Worm (Caenorhabditis elegans) whole organism, L1 larva: ENCODE results near the gene rec-8.

Experiments
- ceh-63 ChIP-seq: fragments of 200-800 bp; sonication (Bioruptor generic); optimal IDR thresholded peaks from 2 replicates; lab custom pipeline; 2018; ENCODE audit warnings: mild to moderate bottlenecking, missing genetic modification characterization, missing compliant biosample characterization
- fos-1 ChIP-seq: fragments of 150-350 bp; optimal IDR thresholded peaks from 2 replicates; lab custom pipeline; 2014; ENCODE audit warnings: missing biosample characterization, missing genetic modification characterization
- grh-1 ChIP-seq: fragments of 200-800 bp; sonication (Bioruptor generic); IDR thresholded peaks from 2 replicates; pipeline ENCODE4 v1.3.6; 2022; ENCODE audit warnings: missing genetic modification reagents, missing genetic modification characterization, missing compliant biosample characterization
- hlh-4 ChIP-seq: sonication (generic microtip); optimal IDR thresholded peaks from 2 replicates; lab custom pipeline; 2016; ENCODE audit warnings: mild to moderate bottlenecking, missing genetic modification characterization, missing compliant biosample characterization
- lin-39 ChIP-seq: fragments of 150-350 bp; optimal IDR thresholded peaks from 2 replicates; lab custom pipeline; 2014; ENCODE audit warnings: missing biosample characterization, missing genetic modification reagents, missing genetic modification characterization
- lsy-2 ChIP-seq, 2 experiments: fragments of 150-350 bp; optimal IDR thresholded peaks; 2 replicates each; lab custom pipeline; 2014; ENCODE audit warnings: missing biosample characterization in 2 of 2, missing genetic modification characterization in 2 of 2
- mdl-1 ChIP-seq, 2 experiments: fragments of 150-350 bp; optimal IDR thresholded peaks; 2 replicates each; lab custom pipeline; 2014 to 2017; ENCODE audit warnings: missing biosample characterization in 2 of 2, missing genetic modification characterization in 2 of 2, inconsistent platforms in 1 of 2
- mep-1 ChIP-seq: fragments of 150-350 bp; optimal IDR thresholded peaks from 2 replicates; lab custom pipeline; 2014; ENCODE audit warnings: missing biosample characterization, missing genetic modification characterization
- nhr-11 ChIP-seq: fragments of 150-350 bp; optimal IDR thresholded peaks from 2 replicates; lab custom pipeline; 2014; ENCODE audit warnings: missing biosample characterization, missing genetic modification characterization
- nhr-76 ChIP-seq: sonication (generic microtip); optimal IDR thresholded peaks from 2 replicates; lab custom pipeline; 2017; ENCODE audit warnings: missing biosample characterization, missing genetic modification characterization
- snpc-4 ChIP-seq: fragments of 150-350 bp; optimal IDR thresholded peaks from 2 replicates; lab custom pipeline; 2014; ENCODE audit warnings: missing biosample characterization, missing genetic modification characterization
- tbx-2 ChIP-seq: sonication (generic microtip); optimal IDR thresholded peaks from 2 replicates; lab custom pipeline; 2016; ENCODE audit warnings: missing genetic modification characterization, missing compliant biosample characterization
- unc-130 ChIP-seq: fragments of 150-350 bp; optimal IDR thresholded peaks from 2 replicates; lab custom pipeline; 2017; ENCODE audit warnings: missing biosample characterization, missing genetic modification characterization, inconsistent platforms
- zag-1 ChIP-seq: fragments of 150-350 bp; optimal IDR thresholded peaks from 2 replicates; lab custom pipeline; 2014; ENCODE audit warnings: missing biosample characterization, missing genetic modification characterization

DNA sequence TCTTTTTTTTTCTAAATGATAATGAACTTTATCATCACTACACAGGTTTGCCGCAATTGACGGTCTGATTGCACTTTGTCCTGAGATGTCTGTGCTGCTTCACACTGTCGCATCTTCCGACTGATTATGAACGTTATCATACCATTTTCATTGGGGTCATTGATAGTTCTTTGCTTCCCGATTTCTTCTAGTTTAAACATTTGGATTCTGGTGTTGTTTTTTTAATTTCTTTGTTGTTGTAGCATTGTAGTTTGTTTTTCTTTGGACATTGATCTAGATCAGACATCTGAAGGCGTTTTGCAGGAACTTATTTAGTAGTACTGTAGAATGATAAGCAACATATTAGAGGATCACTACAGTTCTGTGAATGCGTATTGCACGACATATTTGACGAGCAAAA lies 34.2 kb downstream of the rec-8 start:
- TF ChIP-seq lsy-2 (tag; optimal IDR thresholded peaks at IDR 0.05; lab: Kevin White, UChicago) (no peak), ceh-63 (no peak), zag-1 (no peak), grh-1 (GFP tag; lab: Robert Waterston, UW) (0 out of 2 replicates have a peak, but pooled peaks have one; percentile 26), unc-130 (no peak), mep-1 (tag; lab: Kevin White, UChicago) (no peak), hlh-4 (tag; lab: Kevin White, UChicago) (no peak), nhr-11 (tag; lab: Kevin White, UChicago) (no peak), nhr-76 (no peak), fos-1 (tag; lab: Kevin White, UChicago) (peak; percentile 20), mdl-1 (tag; optimal IDR thresholded peaks at IDR 0.05; lab: Kevin White, UChicago) (peak in 1 of 2 experiments; percentile 12), snpc-4 (tag; lab: Kevin White, UChicago) (no peak), lin-39 (no peak), tbx-2 (peak; percentile 3)
